Worm (Caenorhabditis elegans): ENCODE data around the gene pal-1.
"Not testable (repeated sequence)": the region's sequence is repeated elsewhere in the genome, so short reads cannot be mapped to it uniquely, and the experiment has no call there.

pal-1 gene

ce11 chrIII:4796039-4796438 is 13.3 kb downstream of the pal-1 start (continued):
- TF ChIP-seq R02D3.7 (tag; optimal IDR thresholded peaks at IDR 0.05) (peak; percentile 42), tbx-2 (tag; optimal IDR thresholded peaks at IDR 0.05) (no peak), nhr-237 (tag; optimal IDR thresholded peaks at IDR 0.05) (no peak), daf-12 (tag; optimal IDR thresholded peaks at IDR 0.05) (no peak), fkh-2 (tag; optimal IDR thresholded peaks at IDR 0.05) (no peak), nfya-1 (tag; optimal IDR thresholded peaks at IDR 0.05; ENCODE audit: insufficient read depth) (peak; percentile 85), lin-15B (tag; optimal IDR thresholded peaks at IDR 0.05) (peak; percentile 66), ceh-82 (tag; optimal IDR thresholded peaks at IDR 0.05) (no peak), fos-1 (tag; optimal IDR thresholded peaks at IDR 0.05) (peak; percentile 99), nhr-43 (tag; optimal IDR thresholded peaks at IDR 0.05; ENCODE audit: poor library complexity, severe bottlenecking) (peak; percentile 45), egl-27 (tag; optimal IDR thresholded peaks at IDR 0.05) (no peak), ceh-28 (tag; optimal IDR thresholded peaks at IDR 0.05) (peak; percentile 73), elt-1 (tag; optimal IDR thresholded peaks at IDR 0.05) (no peak), pqm-1 (tag; optimal IDR thresholded peaks at IDR 0.05) (peak; percentile 74), eor-1 (tag; optimal IDR thresholded peaks at IDR 0.05) (no peak), nhr-76 (tag; optimal IDR thresholded peaks at IDR 0.05) (no peak), unc-39 (tag; optimal IDR thresholded peaks at IDR 0.05) (no peak)

ce11 chrIII:4792560-4793136 is 16.7 kb downstream of the pal-1 start, which contains the start of gene mip-1:
mip-1 (plus strand) TSS chrIII:4793086.
- TF ChIP-seq elt-3 (tag; optimal IDR thresholded peaks at IDR 0.05) (no peak), unc-62 (GFP tag; optimal IDR thresholded peaks at IDR 0.05) (no peak), jun-1 (tag; optimal IDR thresholded peaks at IDR 0.05) (no peak), elt-2 (tag; optimal IDR thresholded peaks at IDR 0.05) (no peak), fkh-10 (GFP tag; optimal IDR thresholded peaks at IDR 0.05) (no peak), mdl-1 (tag; optimal IDR thresholded peaks at IDR 0.05) (no peak), nfya-1 (tag; optimal IDR thresholded peaks at IDR 0.05; ENCODE audit: insufficient read depth) (no peak), ceh-82 (tag; optimal IDR thresholded peaks at IDR 0.05) (no peak), aly-2 (tag; optimal IDR thresholded peaks at IDR 0.05) (no peak), nhr-76 (tag; optimal IDR thresholded peaks at IDR 0.05) (no peak), R02D3.7 (tag; optimal IDR thresholded peaks at IDR 0.05) (no peak), nhr-28 (tag; optimal IDR thresholded peaks at IDR 0.05) (no peak), nhr-77 (tag; optimal IDR thresholded peaks at IDR 0.05) (no peak), egl-5 (tag; optimal IDR thresholded peaks at IDR 0.05) (no peak), pha-4 (tag; optimal IDR thresholded peaks at IDR 0.05) (no peak), ceh-28 (tag; optimal IDR thresholded peaks at IDR 0.05) (no peak), nhr-25 (tag; optimal IDR thresholded peaks at IDR 0.05) (no peak)

- TF ChIP-seq zag-1 (tag; optimal IDR thresholded peaks at IDR 0.05) (no peak), lin-15B (tag; optimal IDR thresholded peaks at IDR 0.05) (peak; percentile 20), mml-1 (tag; optimal IDR thresholded peaks at IDR 0.05) (no peak), fkh-10 (GFP tag; optimal IDR thresholded peaks at IDR 0.05) (no peak), skn-1 (tag; optimal IDR thresholded peaks at IDR 0.05) (no peak), hmg-11 (tag; optimal IDR thresholded peaks at IDR 0.05) (no peak), egl-5 (tag; optimal IDR thresholded peaks at IDR 0.05) (peak; percentile 44), unc-62 (GFP tag; optimal IDR thresholded peaks at IDR 0.05) (no peak), nhr-67 (tag; optimal IDR thresholded peaks at IDR 0.05) (no peak), R02D3.7 (tag; optimal IDR thresholded peaks at IDR 0.05) (no peak), pqm-1 (tag; optimal IDR thresholded peaks at IDR 0.05) (no peak), daf-12 (tag; optimal IDR thresholded peaks at IDR 0.05) (no peak), pha-4 (tag; optimal IDR thresholded peaks at IDR 0.05) (peak; percentile 48)
Measured at ce11 chrIII:4785714-4786113, 23.7 kb downstream of the pal-1 start, which contains the start of gene mel-28. mel-28 (plus strand) TSS chrIII:4786080.

- not testable (repeated sequence) for TF ChIP-seq nhr-76, egl-5, skn-1 (tag; optimal IDR thresholded peaks at IDR 0.05)
Measured at ce11 chrIII:4785131-4785530, 24.2 kb downstream of the pal-1 start, which contains the start of gene enu-3.2. enu-3.2 (minus strand) TSS chrIII:4785235.
